Worm (Caenorhabditis elegans): ENCODE data around the gene ugt-64.
A peak's percentile ranks its signal among the peaks of the same experiment; 100 is the strongest.

The ugt-64 gene

ce11 chrV:3475021-3475420 lies 31.1 kb downstream of the ugt-64 start, which contains the start of gene oac-2:
TSS of gene oac-2 (minus strand) at chrV:3475121.
- TF ChIP-seq F33H1.4 (GFP tag; IDR thresholded peaks at IDR 0.05) = no peak
- TF ChIP-seq F37B4.10 (GFP tag; IDR thresholded peaks at IDR 0.05) = no peak
- no peak for TF ChIP-seq attf-6 (GFP tag; IDR thresholded peaks at IDR 0.05)
- no peak for TF ChIP-seq somi-1 (GFP tag; optimal IDR thresholded peaks at IDR 0.05)
- TF ChIP-seq lsy-27 (tag; optimal IDR thresholded peaks at IDR 0.05; ENCODE audit: borderline replicate concordance, insufficient read depth) = no peak
- no peak for TF ChIP-seq Y53G8AR.9 (GFP tag; conservative IDR thresholded peaks at IDR 0.05)
- TF ChIP-seq ccch-3 (GFP tag; optimal IDR thresholded peaks at IDR 0.05) = no peak
- no peak for TF ChIP-seq B0019.2 (GFP tag; conservative IDR thresholded peaks at IDR 0.05)
- no peak for TF ChIP-seq ceh-40 (GFP tag; IDR thresholded peaks at IDR 0.05)
- no peak for TF ChIP-seq B0336.3 (GFP tag; IDR thresholded peaks at IDR 0.05)
- TF ChIP-seq nfya-2 (GFP tag; IDR thresholded peaks at IDR 0.05) = no peak
- no peak for TF ChIP-seq F57C9.4 (tag; optimal IDR thresholded peaks at IDR 0.05)
- no peak for TF ChIP-seq aptf-2 (GFP tag; conservative IDR thresholded peaks at IDR 0.05)
- TF ChIP-seq mel-28 (tag; optimal IDR thresholded peaks at IDR 0.05; ENCODE audit: borderline replicate concordance) = no peak

- TF ChIP-seq hmg-1.2 (GFP tag; IDR thresholded peaks at IDR 0.05) = no peak
- no peak for TF ChIP-seq Y56A3A.18 (GFP tag; IDR thresholded peaks at IDR 0.05)
- TF ChIP-seq dpff-1 (tag; optimal IDR thresholded peaks at IDR 0.05) = no peak
- TF ChIP-seq unc-130 (GFP tag; optimal IDR thresholded peaks at IDR 0.05) = no peak
- TF ChIP-seq ceh-79 (tag; optimal IDR thresholded peaks at IDR 0.05) = no peak
- no peak for TF ChIP-seq aptf-3 (GFP tag; IDR thresholded peaks at IDR 0.05)
- no peak for TF ChIP-seq hrde-1 (tag; optimal IDR thresholded peaks at IDR 0.05; ENCODE audit: borderline replicate concordance)
- TF ChIP-seq somi-1 (GFP tag; optimal IDR thresholded peaks at IDR 0.05) = no peak
- TF ChIP-seq atf-7 (tag; optimal IDR thresholded peaks at IDR 0.05) = no peak
- no peak for TF ChIP-seq tbp1 (GFP tag; optimal IDR thresholded peaks at IDR 0.05)
- TF ChIP-seq nfya-1 (tag; optimal IDR thresholded peaks at IDR 0.05; ENCODE audit: borderline replicate concordance, insufficient read depth) = no peak
- TF ChIP-seq snpc-1.1 (tag; optimal IDR thresholded peaks at IDR 0.05; ENCODE audit: insufficient read depth) = no peak
- no peak for TF ChIP-seq B0336.3 (GFP tag; IDR thresholded peaks at IDR 0.05)
- TF ChIP-seq pha-4 (tag; optimal IDR thresholded peaks at IDR 0.05) = no peak
- no peak for TF ChIP-seq ets-4 (GFP tag; optimal IDR thresholded peaks at IDR 0.05)
- TF ChIP-seq athp-1 (tag; optimal IDR thresholded peaks at IDR 0.05) = no peak
- no peak for TF ChIP-seq cebp-1 (GFP tag; IDR thresholded peaks at IDR 0.05)
- TF ChIP-seq cebp-1 (tag; optimal IDR thresholded peaks at IDR 0.05) = no peak
- TF ChIP-seq zim-3 (tag; optimal IDR thresholded peaks at IDR 0.05) = no peak
- no peak for TF ChIP-seq attf-5 (GFP tag; optimal IDR thresholded peaks at IDR 0.05)
- no peak for TF ChIP-seq madf-6 (GFP tag; IDR thresholded peaks at IDR 0.05)
These were observed 35.4 kb downstream of the ugt-64 start, which contains the start of gene srbc-29 for ce11 chrV:3470782-3471181. TSS of gene srbc-29 (minus strand) at chrV:3470882.

- TF ChIP-seq hmg-1.2 (GFP tag; IDR thresholded peaks at IDR 0.05) (peak; percentile 88), ceh-40 (GFP tag; IDR thresholded peaks at IDR 0.05) (no peak)
These were observed 37.7 kb downstream of the ugt-64 start, which contains the start of gene gst-33 for ce11 chrV:3468436-3468835. TSS of gene gst-33 (minus strand) at chrV:3468562.

- TF ChIP-seq snpc-4 (GFP tag; optimal IDR thresholded peaks at IDR 0.05) (no peak), snpc-4 (tag; optimal IDR thresholded peaks at IDR 0.05) (no peak), hmg-1.2 (GFP tag; IDR thresholded peaks at IDR 0.05) (no peak), nhr-179 (tag; optimal IDR thresholded peaks at IDR 0.05) (no peak)
These were observed 41.3 kb downstream of the ugt-64 start for ce11 chrV:3464897-3465296.
